Fruit fly (Drosophila melanogaster) whole organism, adult: Measurements from ENCODE around the gene GstT3.

Experiments used
- CG11617 ChIP-seq: fragments of 200-800 bp; sonication (Bioruptor generic); optimal IDR thresholded peaks from 2 replicates; lab custom pipeline; 2017; ENCODE audit warnings: mild to moderate bottlenecking, missing biosample characterization, missing genetic modification reagents, missing genetic modification characterization
- CG12768 ChIP-seq: fragments of 200-800 bp; sonication (Bioruptor generic); optimal IDR thresholded peaks from 2 replicates; lab custom pipeline; 2017; ENCODE audit warnings: missing biosample characterization, missing genetic modification characterization, mild to moderate bottlenecking, moderate library complexity, missing genetic modification reagents
- CG14711 ChIP-seq: fragments of 200-800 bp; sonication (Bioruptor generic); optimal IDR thresholded peaks from 2 replicates; lab custom pipeline; 2018; ENCODE audit warnings: missing biosample characterization, mild to moderate bottlenecking, missing genetic modification characterization, moderate library complexity
- CG33017 ChIP-seq: fragments of 200-800 bp; sonication (Bioruptor generic); optimal IDR thresholded peaks from 2 replicates; lab custom pipeline; 2018; ENCODE audit warnings: missing biosample characterization, mild to moderate bottlenecking, missing genetic modification characterization, moderate library complexity
- Mnt ChIP-seq: fragments of 200-800 bp; sonication (Bioruptor generic); optimal IDR thresholded peaks from 2 replicates; lab custom pipeline; 2016; ENCODE audit warnings: missing biosample characterization, mild to moderate bottlenecking, missing genetic modification characterization
- kay ChIP-seq: fragments of 200-800 bp; sonication (Bioruptor generic); peaks from one replicate; lab custom pipeline; 2016; ENCODE audit warnings: missing biosample characterization, missing genetic modification characterization, borderline replicate concordance
- pad ChIP-seq: fragments of 200-800 bp; sonication (Bioruptor generic); optimal IDR thresholded peaks from 3 replicates; lab custom pipeline; 2017; ENCODE audit warnings: missing biosample characterization, missing genetic modification characterization, mild to moderate bottlenecking, moderate library complexity, missing genetic modification reagents
- toe ChIP-seq: fragments of 200-800 bp; sonication (Bioruptor generic); optimal IDR thresholded peaks from 2 replicates; lab custom pipeline; 2016; ENCODE audit warnings: missing biosample characterization, missing genetic modification characterization

- TF ChIP-seq CG14711 (tag; lab: Kevin White, UChicago) (no peak), CG12768 (GFP tag; lab: Kevin White, UChicago) (no peak), CG33017 (no peak), Mnt (no peak), CG11617 (GFP tag; lab: Kevin White, UChicago) (no peak), toe (GFP tag; lab: Kevin White, UChicago) (no peak), pad (GFP tag; lab: Kevin White, UChicago) (no peak), kay (GFP tag; lab: Kevin White, UChicago) (no peak)
These were observed 32.7 kb upstream of the GstT3 start for dm6 chrX:20434534-20434933.
